Fruit fly (Drosophila melanogaster) whole organism, wandering third instar larva: ENCODE results near the gene Sr-CIII.

Experiments
- Abd-B ChIP-seq: fragments of >200 bp; optimal IDR thresholded peaks from 2 replicates; lab custom pipeline; 2017; ENCODE audit warnings: missing biosample characterization, missing genetic modification characterization
- CG32264 ChIP-seq: fragments of 200-800 bp; sonication (Bioruptor generic); optimal IDR thresholded peaks from 2 replicates; lab custom pipeline; 2016; ENCODE audit warnings: missing biosample characterization, missing genetic modification characterization
- CG9705 ChIP-seq: fragments of 200-800 bp; sonication (Bioruptor generic); optimal IDR thresholded peaks from 2 replicates; lab custom pipeline; 2018; ENCODE audit warnings: missing biosample characterization, mild to moderate bottlenecking, missing genetic modification characterization
- CrebA ChIP-seq: fragments of 200-800 bp; sonication (Bioruptor generic); optimal IDR thresholded peaks from 2 replicates; lab custom pipeline; 2016; ENCODE audit warnings: missing biosample characterization, mild to moderate bottlenecking, missing genetic modification characterization, borderline replicate concordance
- Dfd ChIP-seq: fragments of >200 bp; optimal IDR thresholded peaks from 2 replicates; lab custom pipeline; 2017; ENCODE audit warnings: missing biosample characterization, missing genetic modification characterization
- Dif ChIP-seq: fragments of 200-275, 200-300 bp; sonication (Bioruptor generic); optimal IDR thresholded peaks from 2 replicates; lab custom pipeline; 2018; ENCODE audit warnings: missing biosample characterization, missing genetic modification characterization; ENCODE audit not compliant: partially characterized antibody
- GATAd ChIP-seq: sonication (Bioruptor generic); optimal IDR thresholded peaks from 2 replicates; lab custom pipeline; 2016; ENCODE audit warnings: missing biosample characterization, missing genetic modification characterization
- HLH106 ChIP-seq: fragments of 200-800 bp; optimal IDR thresholded peaks from 3 replicates; lab custom pipeline; 2019; ENCODE audit warnings: missing biosample characterization, mild to moderate bottlenecking, missing genetic modification characterization, moderate library complexity
- Hnf4 ChIP-seq: fragments of 200-800 bp; sonication (Bioruptor generic); optimal IDR thresholded peaks from 2 replicates; lab custom pipeline; 2016; ENCODE audit warnings: missing biosample characterization, mild to moderate bottlenecking, missing genetic modification characterization
- Hr78 ChIP-seq: fragments of >200 bp; optimal IDR thresholded peaks from 2 replicates; lab custom pipeline; 2017; ENCODE audit warnings: missing biosample characterization, missing genetic modification characterization
- Hr83 ChIP-seq: fragments of 200-300 bp; sonication (Bioruptor generic); optimal IDR thresholded peaks from 2 replicates; lab custom pipeline; 2016; ENCODE audit warnings: missing biosample characterization, mild to moderate bottlenecking, missing genetic modification characterization, moderate library complexity; ENCODE audit not compliant: poor library complexity, severe bottlenecking
- Jra ChIP-seq: sonication (Bioruptor generic); optimal IDR thresholded peaks from 2 replicates; lab custom pipeline; 2016; ENCODE audit warnings: missing biosample characterization, missing genetic modification characterization
- Mio ChIP-seq: sonication (Bioruptor generic); optimal IDR thresholded peaks from 2 replicates; lab custom pipeline; 2016; ENCODE audit warnings: missing biosample characterization, missing genetic modification characterization
- Myc ChIP-seq: fragments of >200 bp; optimal IDR thresholded peaks from 2 replicates; lab custom pipeline; 2017
- N ChIP-seq: fragments of >200 bp; optimal IDR thresholded peaks from 2 replicates; lab custom pipeline; 2018; ENCODE audit warnings: missing biosample characterization, missing external identifiers, missing genetic modification characterization
- OdsH ChIP-seq: fragments of 200-800 bp; sonication (Bioruptor generic); optimal IDR thresholded peaks from 2 replicates; lab custom pipeline; 2016; ENCODE audit warnings: missing biosample characterization, mild to moderate bottlenecking, missing genetic modification characterization
- Rel ChIP-seq, 2 experiments: fragments of 200-800 bp; sonication (Bioruptor generic) in 1 of 2; optimal IDR thresholded peaks; 2 replicates in 1 of 2; 3 replicates in 1 of 2; lab custom pipeline; 2016 to 2019; ENCODE audit warnings: mild to moderate bottlenecking in 2 of 2, missing biosample characterization in 2 of 2, missing genetic modification characterization in 2 of 2, moderate library complexity in 1 of 2
- Sp1 ChIP-seq: fragments of 200-800 bp; sonication (Bioruptor generic); optimal IDR thresholded peaks from 3 replicates; lab custom pipeline; 2019; ENCODE audit warnings: missing biosample characterization, mild to moderate bottlenecking, missing genetic modification characterization, moderate library complexity
- Vsx2 ChIP-seq: fragments of 200-300, 225-300 bp; sonication (Bioruptor generic); optimal IDR thresholded peaks from 2 replicates; lab custom pipeline; 2018; ENCODE audit warnings: missing biosample characterization, missing genetic modification characterization; ENCODE audit not compliant: partially characterized antibody
- br ChIP-seq: fragments of 200-800 bp; sonication (Bioruptor generic); optimal IDR thresholded peaks from 2 replicates; lab custom pipeline; 2016; ENCODE audit warnings: missing biosample characterization, missing genetic modification characterization
- brk ChIP-seq: fragments of 200-800 bp; sonication (Bioruptor generic); optimal IDR thresholded peaks from 2 replicates; lab custom pipeline; 2016; ENCODE audit warnings: missing biosample characterization, mild to moderate bottlenecking, missing genetic modification characterization
- dl ChIP-seq, 2 experiments: fragments of 175-275, 200-275 bp in 1 of 2; fragments of 200-275 bp in 1 of 2; sonication (Bioruptor generic); optimal IDR thresholded peaks; lab custom pipeline; 2018; ENCODE audit warnings: mild to moderate bottlenecking in 2 of 2, missing biosample characterization in 2 of 2, missing genetic modification characterization in 2 of 2, moderate library complexity in 2 of 2; ENCODE audit not compliant: partially characterized antibody in 2 of 2, insufficient read depth in 1 of 2
- dmrt93B ChIP-seq: fragments of 200-800 bp; sonication (Bioruptor generic); optimal IDR thresholded peaks from 2 replicates; lab custom pipeline; 2018; ENCODE audit warnings: missing biosample characterization, mild to moderate bottlenecking, missing genetic modification characterization
- dsf ChIP-seq: sonication (Bioruptor generic); optimal IDR thresholded peaks from 2 replicates; lab custom pipeline; 2016; ENCODE audit warnings: missing biosample characterization, missing genetic modification characterization, borderline replicate concordance
- ey ChIP-seq: fragments of 200-800 bp; sonication (Bioruptor generic); optimal IDR thresholded peaks from 2 replicates; lab custom pipeline; 2016; ENCODE audit warnings: missing biosample characterization, missing genetic modification characterization
- foxo ChIP-seq, 2 experiments: fragments of 200-800 bp; sonication (Bioruptor generic); optimal IDR thresholded peaks; 2 replicates in 1 of 2; 3 replicates in 1 of 2; lab custom pipeline; 2016 to 2017; ENCODE audit warnings: missing biosample characterization in 2 of 2, missing genetic modification characterization in 2 of 2
- fru ChIP-seq: fragments of 200-800 bp; sonication (Bioruptor generic); optimal IDR thresholded peaks from 3 replicates; lab custom pipeline; 2016; ENCODE audit warnings: missing biosample characterization, mild to moderate bottlenecking, missing genetic modification characterization
- h ChIP-seq: fragments of 200-800 bp; sonication (Bioruptor generic); optimal IDR thresholded peaks from 3 replicates; lab custom pipeline; 2016; ENCODE audit warnings: missing biosample characterization, mild to moderate bottlenecking, missing genetic modification characterization
- jim ChIP-seq: fragments of 175-275, 200-325 bp; sonication (Bioruptor generic); optimal IDR thresholded peaks from 2 replicates; lab custom pipeline; 2016; ENCODE audit warnings: missing biosample characterization, mild to moderate bottlenecking, missing genetic modification characterization
- lola ChIP-seq: fragments of >200 bp; optimal IDR thresholded peaks from 2 replicates; lab custom pipeline; 2017; ENCODE audit warnings: missing biosample characterization, missing genetic modification characterization
- pan ChIP-seq: fragments of >200 bp; optimal IDR thresholded peaks from 2 replicates; lab custom pipeline; 2017
- psq ChIP-seq: fragments of 200-800 bp; sonication (Bioruptor generic); optimal IDR thresholded peaks from 3 replicates; lab custom pipeline; 2017; ENCODE audit warnings: missing biosample characterization, mild to moderate bottlenecking, missing genetic modification characterization, moderate library complexity
- rgr ChIP-seq: fragments of 200-800 bp; sonication (Bioruptor generic); optimal IDR thresholded peaks from 3 replicates; lab custom pipeline; 2016; ENCODE audit warnings: missing biosample characterization, mild to moderate bottlenecking, missing genetic modification characterization
- sage ChIP-seq: fragments of 200-800 bp; sonication (Bioruptor generic); optimal IDR thresholded peaks from 2 replicates; lab custom pipeline; 2016; ENCODE audit warnings: missing biosample characterization, mild to moderate bottlenecking, missing genetic modification characterization
- sv ChIP-seq: fragments of 200-800 bp; sonication (Bioruptor generic); optimal IDR thresholded peaks from 3 replicates; lab custom pipeline; 2016; ENCODE audit warnings: missing biosample characterization, missing genetic modification characterization
- tai ChIP-seq: sonication (Bioruptor generic); optimal IDR thresholded peaks from 2 replicates; lab custom pipeline; 2016; ENCODE audit warnings: missing biosample characterization, missing genetic modification characterization
- usp ChIP-seq: fragments of >200 bp; optimal IDR thresholded peaks from 2 replicates; lab custom pipeline; 2017; ENCODE audit warnings: missing biosample characterization, missing genetic modification characterization
- woc ChIP-seq: sonication (Bioruptor generic); optimal IDR thresholded peaks from 2 replicates; lab custom pipeline; 2016; ENCODE audit warnings: missing biosample characterization, mild to moderate bottlenecking, missing genetic modification characterization

The Sr-CIII gene

DNA sequence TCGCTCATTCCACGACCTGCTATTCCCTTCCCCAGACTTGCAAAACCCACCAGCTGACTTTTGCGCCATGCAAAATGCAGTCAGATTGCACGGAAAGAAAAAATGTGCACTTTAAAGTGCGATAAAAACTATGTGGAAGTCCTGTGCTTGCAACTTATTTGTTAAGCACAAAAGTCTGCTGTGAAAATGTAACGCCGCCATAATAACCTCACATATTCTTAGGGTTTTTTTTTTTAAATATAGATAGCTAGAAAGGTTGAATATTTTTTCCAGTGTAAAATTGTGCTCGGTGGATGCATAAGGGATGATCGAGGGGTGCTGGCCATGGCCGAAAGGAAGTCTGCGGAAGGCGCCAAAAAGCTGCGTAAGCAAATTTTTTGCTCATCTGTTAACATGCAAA is 10.0 kb upstream of the Sr-CIII start:
- TF ChIP-seq rgr (GFP tag; lab: Kevin White, UChicago) (peak; percentile 12), jim (GFP tag; lab: Kevin White, UChicago) (no peak), CrebA (GFP tag; lab: Kevin White, UChicago) (no peak), pan (lab: Kevin White, UChicago) (no peak), tai (no peak), Jra (no peak), Sp1 (GFP tag; lab: Kevin White, UChicago) (peak; percentile 7), sage (GFP tag; lab: Kevin White, UChicago) (no peak), dl (GFP tag; optimal IDR thresholded peaks at IDR 0.05; lab: Kevin White, UChicago; ENCODE audit: insufficient read depth in 1 of 2, partially characterized antibody in 2 of 2) (no peak), CG32264 (GFP tag; lab: Kevin White, UChicago) (no peak), h (GFP tag; lab: Kevin White, UChicago) (peak; percentile 31), usp (GFP tag; lab: Kevin White, UChicago) (no peak), foxo (GFP tag; optimal IDR thresholded peaks at IDR 0.05; lab: Kevin White, UChicago) (peak in 1 of 2 experiments; percentile 24), psq (GFP tag; lab: Kevin White, UChicago) (peak; percentile 15), dsf (GFP tag; lab: Kevin White, UChicago) (no peak), Hnf4 (GFP tag; lab: Kevin White, UChicago) (no peak), woc (GFP tag; lab: Kevin White, UChicago) (no peak), Abd-B (GFP tag; lab: Kevin White, UChicago) (no peak), OdsH (no peak), GATAd (no peak), Dfd (GFP tag; lab: Kevin White, UChicago) (no peak), Myc (lab: Kevin White, UChicago) (no peak), Dif (GFP tag; lab: Kevin White, UChicago) (no peak), N (GFP tag; lab: Kevin White, UChicago) (no peak), CG9705 (GFP tag; lab: Kevin White, UChicago) (no peak), dmrt93B (GFP tag; lab: Kevin White, UChicago) (no peak), fru (GFP tag; lab: Kevin White, UChicago) (peak; percentile 54), Vsx2 (GFP tag; lab: Kevin White, UChicago) (no peak), Mio (no peak), Hr83 (no peak), sv (GFP tag; lab: Kevin White, UChicago) (no peak), HLH106 (peak; percentile 1), Hr78 (GFP tag; lab: Kevin White, UChicago) (no peak), brk (GFP tag; lab: Kevin White, UChicago) (no peak), Rel (GFP tag; optimal IDR thresholded peaks at IDR 0.05; lab: Kevin White, UChicago) (no peak), Rel (tag; optimal IDR thresholded peaks at IDR 0.05; lab: Kevin White, UChicago) (no peak), br (GFP tag; lab: Kevin White, UChicago) (peak; percentile 20), ey (peak; percentile 31), lola (GFP tag; lab: Kevin White, UChicago) (no peak)

DNA sequence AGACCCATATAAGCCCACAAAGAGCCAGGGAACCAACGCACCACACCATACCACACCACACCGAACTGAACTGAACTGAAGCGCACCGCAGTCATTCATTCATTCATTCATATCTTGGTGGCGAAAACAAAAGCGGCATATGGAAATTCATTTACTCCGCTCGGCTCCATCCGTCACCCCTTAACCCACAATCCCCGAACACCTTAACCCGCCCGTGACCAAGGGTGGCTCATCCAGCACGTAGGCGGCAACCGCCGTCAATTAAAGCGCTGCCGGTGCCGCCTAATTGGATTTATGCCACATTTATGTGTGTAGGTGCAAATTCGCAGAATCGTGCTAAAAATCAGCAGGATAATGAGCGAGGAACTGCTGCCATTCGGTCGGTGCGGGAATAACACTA is 3.5 kb upstream of the Sr-CIII start:
- TF ChIP-seq Sp1 (GFP tag; lab: Kevin White, UChicago) (no peak), woc (GFP tag; lab: Kevin White, UChicago) (no peak)

DNA sequence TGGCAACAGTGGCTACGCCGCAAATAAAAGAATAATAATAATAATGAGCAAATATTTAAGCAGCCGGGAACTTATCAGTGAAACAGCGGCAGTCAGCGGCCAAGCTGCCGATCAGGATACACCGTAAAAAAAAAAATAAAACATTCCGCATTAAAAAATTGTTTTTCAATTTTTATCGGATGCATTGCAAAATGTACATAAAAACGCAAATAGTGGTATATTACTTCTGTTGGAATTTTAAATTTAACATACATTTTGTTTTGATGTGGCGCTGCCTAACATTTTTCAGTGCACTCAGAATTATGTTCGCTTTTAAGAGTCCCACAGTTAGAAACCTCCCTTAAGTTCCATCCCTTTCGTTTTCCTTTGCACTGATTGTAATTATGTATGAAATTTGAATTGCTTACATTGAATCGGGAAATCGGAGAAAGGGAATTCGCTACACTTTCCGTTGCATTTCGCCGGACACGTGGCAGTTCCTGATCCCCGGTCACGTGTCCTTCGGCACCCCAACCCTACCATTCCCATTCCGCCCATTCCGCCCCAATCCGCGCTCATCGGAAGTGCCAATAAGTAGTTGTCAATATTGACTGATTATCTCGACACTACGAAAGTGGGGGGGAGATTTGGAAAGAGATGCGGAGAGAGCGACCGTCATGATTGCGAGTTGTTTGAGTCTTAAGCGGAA is 1.0 kb upstream of the Sr-CIII start:
- peak; percentile 41 for TF ChIP-seq Hr83
- TF ChIP-seq sage (GFP tag; lab: Kevin White, UChicago), result peak; percentile 35
- no peak for TF ChIP-seq CrebA (GFP tag; lab: Kevin White, UChicago)
- peak; percentile 63 for TF ChIP-seq dmrt93B (GFP tag; lab: Kevin White, UChicago)
- peak; percentile 82 for TF ChIP-seq br (GFP tag; lab: Kevin White, UChicago)
- peak in 1 of 2 experiments; percentile 85 for TF ChIP-seq foxo (GFP tag; optimal IDR thresholded peaks at IDR 0.05; lab: Kevin White, UChicago)
- no peak for TF ChIP-seq lola (GFP tag; lab: Kevin White, UChicago)
- no peak for TF ChIP-seq Dfd (GFP tag; lab: Kevin White, UChicago)
- TF ChIP-seq N (GFP tag; lab: Kevin White, UChicago), result no peak
- TF ChIP-seq Vsx2 (GFP tag; lab: Kevin White, UChicago), result no peak
- no peak for TF ChIP-seq usp (GFP tag; lab: Kevin White, UChicago)
- TF ChIP-seq psq (GFP tag; lab: Kevin White, UChicago), result peak; percentile 75
- no peak for TF ChIP-seq jim (GFP tag; lab: Kevin White, UChicago)
- no peak for TF ChIP-seq Dif (GFP tag; lab: Kevin White, UChicago)
- peak; percentile 51 for TF ChIP-seq CG32264 (GFP tag; lab: Kevin White, UChicago)
- TF ChIP-seq tai, result peak; percentile 56
- no peak for TF ChIP-seq Rel (GFP tag; optimal IDR thresholded peaks at IDR 0.05; lab: Kevin White, UChicago)
- peak; percentile 52 for TF ChIP-seq Rel (tag; optimal IDR thresholded peaks at IDR 0.05; lab: Kevin White, UChicago)
- no peak for TF ChIP-seq Myc (lab: Kevin White, UChicago)
- peak; percentile 66 for TF ChIP-seq CG9705 (GFP tag; lab: Kevin White, UChicago)
- TF ChIP-seq pan (lab: Kevin White, UChicago), result no peak
- peak; percentile 71 for TF ChIP-seq sv (GFP tag; lab: Kevin White, UChicago)
- no peak for TF ChIP-seq Hr78 (GFP tag; lab: Kevin White, UChicago)
- TF ChIP-seq rgr (GFP tag; lab: Kevin White, UChicago), result peak; percentile 82
- TF ChIP-seq OdsH, result peak; percentile 78
- peak; percentile 78 for TF ChIP-seq Hnf4 (GFP tag; lab: Kevin White, UChicago)
- TF ChIP-seq brk (GFP tag; lab: Kevin White, UChicago), result peak; percentile 73
- peak; percentile 86 for TF ChIP-seq h (GFP tag; lab: Kevin White, UChicago)
- peak; percentile 63 for TF ChIP-seq woc (GFP tag; lab: Kevin White, UChicago)
- TF ChIP-seq ey, result peak; percentile 84
- TF ChIP-seq Mio, result peak; percentile 50
- TF ChIP-seq Abd-B (GFP tag; lab: Kevin White, UChicago), result no peak
- no peak for TF ChIP-seq GATAd
- peak; percentile 16 for TF ChIP-seq dsf (GFP tag; lab: Kevin White, UChicago)
- peak; percentile 46 for TF ChIP-seq Jra
